Worm (Caenorhabditis elegans) whole organism, L4 larva: ENCODE measurements around the gene ags-3.

Source experiments
- lin-38 ChIP-seq: fragments of 200-800 bp; sonication (Bioruptor generic); IDR thresholded peaks from 2 replicates; pipeline ENCODE4 v1.3.6; 2022; ENCODE audit warnings: missing genetic modification reagents, missing genetic modification characterization, missing compliant biosample characterization
- lin-39 ChIP-seq: fragments of 150-350 bp; optimal IDR thresholded peaks from 2 replicates; lab custom pipeline; 2014; ENCODE audit warnings: missing biosample characterization, missing genetic modification reagents, missing genetic modification characterization
- nhr-76 ChIP-seq: fragments of 150-350 bp; optimal IDR thresholded peaks from 2 replicates; lab custom pipeline; 2014; ENCODE audit warnings: missing biosample characterization, missing genetic modification characterization
- ztf-11 ChIP-seq: fragments of 150-350 bp; optimal IDR thresholded peaks from 2 replicates; lab custom pipeline; 2014; ENCODE audit warnings: missing biosample characterization, missing genetic modification characterization

DNA sequence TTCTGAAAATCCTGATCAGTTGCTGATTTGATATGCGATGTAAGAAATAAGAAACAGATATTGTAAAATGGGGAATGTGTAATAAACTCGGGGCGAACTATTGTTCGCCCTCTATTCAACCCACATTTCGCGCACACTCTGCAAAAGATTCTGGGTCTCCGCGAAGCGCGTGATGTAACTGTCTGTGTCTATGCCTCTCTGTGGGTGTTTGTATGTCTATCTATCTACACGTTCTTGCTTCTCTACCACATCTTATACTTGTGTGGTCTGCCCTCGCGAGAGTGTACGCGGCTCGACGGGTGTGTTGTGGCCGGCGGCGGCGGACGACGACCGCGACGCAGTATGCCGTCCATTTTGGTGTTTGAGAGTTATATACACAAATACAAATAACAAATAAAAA is 33.1 kb upstream of the ags-3 start:
- TF ChIP-seq lin-39 (tag; lab: Kevin White, UChicago) (no peak), ztf-11 (tag; lab: Kevin White, UChicago) (no peak), nhr-76 (tag; lab: Kevin White, UChicago) (no peak), lin-38 (GFP tag; lab: Robert Waterston, UW) (no peak)
